Worm (Caenorhabditis elegans): ENCODE measurements around the gene F59E12.3.
"Not testable (repeated sequence)": the region's sequence is repeated elsewhere in the genome, so short reads cannot be mapped to it uniquely, and the experiment has no call there.

Gene F59E12.3

DNA sequence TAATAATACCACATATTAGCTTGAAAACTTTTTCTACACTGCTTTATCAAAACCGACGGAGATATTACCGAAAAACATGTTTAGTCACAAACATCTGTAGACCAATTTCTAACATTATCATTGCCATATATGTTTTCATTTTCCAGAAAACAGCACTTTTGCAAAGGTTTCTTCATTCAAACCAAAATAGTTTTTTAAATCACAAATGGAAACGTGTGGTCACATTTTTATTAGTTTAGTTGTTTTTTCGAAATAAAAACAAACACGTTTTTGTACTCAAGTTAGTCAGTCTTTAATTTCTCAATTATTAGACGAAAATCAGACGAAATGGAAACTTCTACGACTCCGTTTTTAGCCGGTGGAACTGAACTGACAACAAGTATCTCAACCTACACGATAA, at the start of gene F59E12.3:
Gene F59E12.3, plus strand, starts transcription at position 301 of the 400 bp plus-strand sequence.
- TF ChIP-seq W03F9.2 (tag; optimal IDR thresholded peaks at IDR 0.05) (no peak), dao-5 (tag; optimal IDR thresholded peaks at IDR 0.05) (no peak), him-1 (tag; optimal IDR thresholded peaks at IDR 0.05) (no peak)

DNA sequence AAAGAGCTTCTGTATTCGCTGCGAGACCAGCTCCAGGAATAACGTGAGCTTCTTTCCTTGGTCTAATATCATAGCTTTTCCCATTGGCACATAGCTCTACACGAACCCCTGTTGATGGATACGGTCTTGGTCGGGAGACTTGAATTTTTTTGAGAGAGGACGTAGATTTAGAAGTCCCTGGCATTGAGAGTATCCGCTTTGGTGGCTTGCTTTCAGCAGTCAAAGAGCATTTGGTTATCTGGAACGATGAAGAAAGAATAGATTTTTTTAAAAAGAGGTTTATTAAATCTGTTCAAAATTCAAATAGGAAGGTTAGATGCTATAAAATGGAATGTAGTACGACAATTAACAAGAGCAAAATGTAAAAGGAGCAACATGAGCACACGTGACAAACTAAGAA, 48.5 kb upstream of the F59E12.3 start, which contains the start of gene C17G10.13:
Gene C17G10.13, minus strand, starts transcription at position 101 of the 400 bp plus-strand sequence.
- no peak for TF ChIP-seq him-1 (tag; optimal IDR thresholded peaks at IDR 0.05)
- TF ChIP-seq W03F9.2 (tag; optimal IDR thresholded peaks at IDR 0.05): no peak
- TF ChIP-seq dao-5 (tag; optimal IDR thresholded peaks at IDR 0.05): no peak

DNA sequence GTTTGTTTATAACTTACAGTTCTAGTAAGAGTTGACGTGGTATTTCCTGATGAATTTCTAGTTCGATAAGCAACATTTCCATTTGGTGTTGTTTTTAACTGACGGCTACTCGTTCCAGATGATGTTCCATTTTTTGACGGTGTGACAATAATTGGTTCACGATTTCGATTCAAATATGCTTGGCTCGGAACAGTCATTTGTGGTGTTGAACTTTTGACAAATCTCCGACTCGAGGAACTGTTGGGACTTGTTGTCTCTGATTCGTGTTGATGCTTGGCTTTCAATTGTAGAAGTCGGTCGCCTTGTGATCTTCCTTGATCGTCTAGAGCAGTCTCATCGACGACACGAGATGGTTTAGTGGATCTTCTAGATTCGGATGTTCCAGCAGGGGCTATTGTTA, 46.6 kb upstream of the F59E12.3 start:
- TF ChIP-seq W03F9.2 (tag; optimal IDR thresholded peaks at IDR 0.05): no peak
- TF ChIP-seq dao-5 (tag; optimal IDR thresholded peaks at IDR 0.05): no peak
- TF ChIP-seq him-1 (tag; optimal IDR thresholded peaks at IDR 0.05): no peak

DNA sequence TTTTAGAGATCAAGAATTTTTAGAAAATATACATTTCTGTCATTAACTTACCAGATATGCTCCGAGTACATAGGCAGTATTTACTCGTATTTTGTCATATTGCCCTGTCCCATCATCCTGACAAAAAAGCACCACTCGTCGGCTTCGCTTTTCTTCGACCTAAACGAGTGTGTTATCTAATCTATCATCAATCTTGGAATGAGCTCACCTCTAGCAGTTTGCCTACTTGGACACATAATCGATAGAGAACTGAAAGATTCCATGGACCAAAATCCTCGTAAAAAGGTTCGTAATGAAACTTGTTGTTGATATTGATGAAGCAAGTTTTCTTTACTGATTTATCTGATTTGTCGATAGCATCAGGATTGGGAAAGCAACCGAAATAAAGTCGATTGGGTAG, 45.3 kb upstream of the F59E12.3 start:
- TF ChIP-seq dao-5 (tag; optimal IDR thresholded peaks at IDR 0.05) (no peak), him-1 (tag; optimal IDR thresholded peaks at IDR 0.05) (no peak), W03F9.2 (tag; optimal IDR thresholded peaks at IDR 0.05) (no peak)

DNA sequence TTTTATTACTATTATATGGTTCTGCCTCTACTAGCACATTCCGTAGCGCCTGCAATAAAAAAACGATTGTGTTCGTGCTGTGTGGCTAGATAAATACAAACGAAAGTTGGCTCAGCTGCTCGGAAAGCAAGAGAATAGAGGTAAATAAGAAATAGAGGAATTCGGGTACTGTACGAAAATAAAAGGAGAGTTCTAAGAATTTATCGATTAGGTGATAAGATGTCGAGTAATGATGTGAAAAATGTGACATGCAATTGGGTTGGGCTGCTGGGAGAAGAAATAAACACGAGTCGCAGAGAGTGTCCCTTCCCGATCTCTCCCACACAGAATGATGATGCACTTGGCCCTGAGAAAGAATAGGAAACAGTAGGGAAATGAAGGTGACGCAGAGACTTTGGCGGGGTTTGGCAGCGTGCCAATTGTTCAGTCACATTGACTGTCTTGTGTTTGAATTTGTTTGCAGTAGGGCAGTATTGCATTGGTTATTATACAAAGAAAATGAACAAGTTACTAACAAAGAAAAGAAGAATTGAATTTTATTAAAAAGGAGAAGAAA, 44.7 kb upstream of the F59E12.3 start, which contains the start of gene cdc-14:
Gene cdc-14, minus strand, starts transcription at position 51 of the 556 bp plus-strand sequence.
- TF ChIP-seq W03F9.2 (tag; optimal IDR thresholded peaks at IDR 0.05): peak; percentile 57
- TF ChIP-seq dao-5 (tag; optimal IDR thresholded peaks at IDR 0.05): no peak
- TF ChIP-seq him-1 (tag; optimal IDR thresholded peaks at IDR 0.05): no peak

DNA sequence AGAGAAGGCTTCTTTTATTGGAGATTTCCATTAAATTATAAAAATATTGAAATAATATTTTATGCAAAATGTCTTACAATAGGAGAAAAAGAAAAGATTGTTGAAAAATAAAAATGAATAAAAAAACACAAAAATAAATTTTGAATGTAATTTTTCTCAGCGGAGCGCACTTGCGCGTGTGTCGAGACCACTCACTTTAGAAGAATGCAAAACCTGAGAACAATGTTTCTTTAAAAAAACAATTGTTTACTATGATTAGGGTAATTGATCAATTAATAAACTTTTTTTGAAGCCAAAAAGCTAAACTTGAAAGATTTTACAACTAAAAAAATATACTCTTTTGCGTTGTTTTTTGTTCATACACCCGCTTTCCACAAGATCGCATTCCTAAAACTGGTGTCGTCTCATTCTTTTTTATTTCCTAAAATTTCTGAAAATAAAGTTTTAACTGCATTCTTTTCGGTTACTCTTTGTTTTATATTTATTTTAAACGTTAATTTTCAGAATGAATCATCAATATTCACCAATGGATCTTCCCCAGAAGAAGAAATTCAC, 43.9 kb upstream of the F59E12.3 start, which contains the start of gene ttc-4:
Gene ttc-4, plus strand, starts transcription at position 505 of the 555 bp plus-strand sequence.
- peak; percentile 57 for TF ChIP-seq W03F9.2 (tag; optimal IDR thresholded peaks at IDR 0.05)
- no peak for TF ChIP-seq dao-5 (tag; optimal IDR thresholded peaks at IDR 0.05)

DNA sequence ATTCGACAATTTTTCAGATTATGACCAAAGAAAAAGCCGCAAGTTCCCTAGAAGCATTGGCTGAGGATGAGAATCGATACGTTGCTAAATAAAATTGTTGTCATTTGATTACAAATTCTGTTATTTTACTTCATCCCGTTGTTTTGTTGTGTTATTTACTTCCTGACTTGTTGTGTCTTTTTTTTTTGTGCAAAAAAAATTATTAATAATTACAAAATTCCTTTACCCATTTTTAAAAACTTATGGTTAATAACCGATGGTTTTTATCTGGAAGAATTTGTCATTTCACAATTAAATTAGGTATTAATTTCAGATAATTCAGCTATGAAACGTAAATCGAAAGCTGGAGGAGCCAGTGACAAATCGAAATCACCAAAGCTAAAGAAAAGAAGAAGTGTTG, 41.9 kb upstream of the F59E12.3 start, which contains the start of gene C17G10.1:
Gene C17G10.1, plus strand, starts transcription at position 301 of the 400 bp plus-strand sequence.
- TF ChIP-seq him-1 (tag; optimal IDR thresholded peaks at IDR 0.05) (no peak), W03F9.2 (tag; optimal IDR thresholded peaks at IDR 0.05) (no peak), dao-5 (tag; optimal IDR thresholded peaks at IDR 0.05) (no peak)

DNA sequence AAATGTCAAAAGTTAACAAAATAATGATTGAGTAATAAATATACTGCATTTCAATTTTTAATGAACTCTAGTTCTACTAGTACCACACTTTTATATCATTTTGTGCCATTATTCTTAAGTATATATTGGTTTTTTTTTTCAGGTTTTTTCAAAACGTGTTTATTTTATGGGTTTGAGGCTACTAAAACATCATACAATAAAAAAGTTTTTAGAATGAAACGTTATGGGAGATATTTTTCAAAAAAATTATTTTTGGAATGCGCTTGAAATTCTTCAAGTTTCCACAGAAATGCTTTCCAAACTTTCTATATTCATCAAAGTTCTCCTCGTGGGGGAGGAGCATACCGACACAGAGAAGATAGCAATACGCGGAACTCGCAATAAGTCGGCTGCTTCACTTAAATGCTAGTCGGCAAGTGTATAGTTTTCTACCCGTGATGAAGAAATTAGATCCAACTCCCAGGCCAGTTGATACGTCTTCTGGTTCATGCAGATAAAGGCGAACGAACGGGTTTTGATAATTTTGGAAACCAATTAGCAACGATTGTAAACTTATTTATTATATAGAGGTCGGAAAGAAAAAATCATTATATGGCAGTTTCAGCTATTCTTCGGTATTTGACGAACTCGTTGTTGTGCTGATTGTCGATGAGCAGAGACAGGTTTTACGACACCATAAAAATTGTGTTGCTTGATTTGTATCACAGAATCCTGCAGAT, 38.7 kb upstream of the F59E12.3 start, which contains the start of gene C17G10.10:
Gene C17G10.10, minus strand, starts transcription at position 51 of the 719 bp plus-strand sequence.
- TF ChIP-seq dao-5 (tag; optimal IDR thresholded peaks at IDR 0.05): no peak
- TF ChIP-seq W03F9.2 (tag; optimal IDR thresholded peaks at IDR 0.05): peak; percentile 32

DNA sequence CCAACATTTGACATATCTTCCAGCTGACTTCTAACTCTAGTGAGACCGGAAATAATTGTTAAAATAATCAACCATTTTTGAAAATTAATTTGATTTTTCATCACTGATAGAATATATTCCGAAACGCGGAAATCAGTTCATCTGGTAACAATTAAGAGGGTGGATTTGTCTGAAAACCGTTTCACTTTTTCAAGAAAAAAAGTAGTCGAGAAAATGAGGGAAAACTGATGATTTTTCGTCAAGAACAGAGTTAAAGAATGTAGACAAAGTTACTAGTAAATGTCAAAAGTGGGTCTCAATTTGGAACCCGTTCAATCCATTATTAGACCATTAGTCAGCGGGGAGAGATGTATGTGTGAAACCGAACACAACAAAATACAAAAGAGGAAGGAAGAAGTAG, 35.0 kb upstream of the F59E12.3 start, which contains the start of gene C17G10.6:
Gene C17G10.6, minus strand, starts transcription at position 101 of the 400 bp plus-strand sequence.
- TF ChIP-seq him-1 (tag; optimal IDR thresholded peaks at IDR 0.05) (no peak), dao-5 (tag; optimal IDR thresholded peaks at IDR 0.05) (no peak)

DNA sequence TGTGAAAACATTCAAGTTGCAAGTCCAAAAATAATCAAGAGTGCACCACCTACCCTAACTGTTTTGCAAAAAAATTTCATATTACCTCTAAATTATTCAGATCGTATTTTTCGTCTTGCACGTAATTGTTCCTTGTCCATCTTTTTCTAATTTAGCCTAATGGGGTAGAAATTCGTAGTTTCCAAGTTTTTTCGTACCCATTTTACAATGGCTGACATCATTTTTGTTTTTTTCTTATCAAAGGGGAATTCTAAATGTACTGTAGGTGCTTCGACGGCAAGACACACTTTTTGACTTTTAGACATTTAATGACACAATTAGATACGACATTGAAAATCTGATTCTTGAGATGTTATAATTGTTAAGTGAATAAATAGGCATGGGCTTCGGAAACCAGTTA, 33.7 kb upstream of the F59E12.3 start:
- TF ChIP-seq W03F9.2 (tag; optimal IDR thresholded peaks at IDR 0.05): no peak
- no peak for TF ChIP-seq him-1 (tag; optimal IDR thresholded peaks at IDR 0.05)
- TF ChIP-seq dao-5 (tag; optimal IDR thresholded peaks at IDR 0.05): no peak

DNA sequence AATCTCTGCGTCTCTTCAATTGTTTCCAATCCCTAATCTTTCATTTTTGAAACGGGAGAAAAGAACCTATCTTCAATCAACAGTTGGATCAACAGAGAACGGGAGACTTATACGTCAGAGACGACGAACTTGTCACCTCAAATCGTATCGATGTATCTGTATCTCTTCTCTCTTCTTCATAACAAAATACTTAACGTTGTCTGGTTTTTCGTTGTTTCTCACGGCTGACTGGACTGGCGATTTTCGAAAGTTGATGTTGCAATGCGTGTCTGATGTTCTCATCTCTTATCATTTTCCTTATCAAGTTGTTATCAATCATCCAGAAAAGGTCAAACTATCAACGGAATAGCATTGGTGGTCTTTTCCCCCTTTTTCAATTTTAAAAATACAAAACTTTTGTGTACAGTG, 32.6 kb upstream of the F59E12.3 start:
- TF ChIP-seq W03F9.2 (tag; optimal IDR thresholded peaks at IDR 0.05): no peak
- TF ChIP-seq him-1 (tag; optimal IDR thresholded peaks at IDR 0.05): no peak
- no peak for TF ChIP-seq dao-5 (tag; optimal IDR thresholded peaks at IDR 0.05)

DNA sequence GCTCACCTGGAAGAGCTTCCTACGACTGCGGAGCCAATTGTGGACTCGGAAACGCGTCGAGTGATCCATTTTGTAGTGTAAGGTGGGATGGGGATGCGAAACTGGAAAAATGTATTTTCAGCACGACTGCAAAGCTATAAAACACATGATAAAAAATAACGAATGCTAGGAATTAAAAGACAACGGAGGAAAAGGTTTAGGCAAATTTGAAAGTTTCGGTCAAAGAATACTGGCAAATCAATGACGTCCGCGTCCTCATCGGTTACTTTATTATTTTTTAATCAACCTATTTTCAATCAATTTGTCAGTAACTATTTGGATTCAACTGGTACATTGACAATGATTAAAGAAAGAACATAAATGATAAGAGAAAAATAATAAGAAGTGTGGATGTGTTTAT, 30.4 kb upstream of the F59E12.3 start, which contains the start of gene C17G10.7:
Gene C17G10.7, minus strand, starts transcription at position 101 of the 400 bp plus-strand sequence.
- no peak for TF ChIP-seq W03F9.2 (tag; optimal IDR thresholded peaks at IDR 0.05)

DNA sequence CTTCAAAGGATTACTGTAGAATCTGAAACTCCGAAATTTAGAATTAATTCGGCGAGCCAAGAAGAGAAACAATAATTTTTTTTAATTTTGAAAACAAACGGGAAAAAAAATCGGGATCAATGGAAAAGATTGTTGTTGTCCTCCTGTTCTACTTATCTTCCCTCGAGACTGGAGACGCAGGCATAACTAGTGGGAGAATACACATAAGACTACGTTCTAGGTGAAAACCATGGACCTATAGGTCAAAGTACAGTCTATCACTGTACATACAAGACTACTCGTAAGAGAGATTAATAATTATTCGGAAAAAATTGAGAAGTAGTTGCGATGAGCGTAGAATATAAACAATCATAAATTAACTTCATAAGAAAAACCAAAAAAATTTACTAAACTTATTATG, 18.9 kb upstream of the F59E12.3 start, which contains the start of gene dhs-6:
Gene dhs-6, minus strand, starts transcription at position 22 of the 400 bp plus-strand sequence.
- TF ChIP-seq W03F9.2 (tag; optimal IDR thresholded peaks at IDR 0.05): no peak
- no peak for TF ChIP-seq dao-5 (tag; optimal IDR thresholded peaks at IDR 0.05)

DNA sequence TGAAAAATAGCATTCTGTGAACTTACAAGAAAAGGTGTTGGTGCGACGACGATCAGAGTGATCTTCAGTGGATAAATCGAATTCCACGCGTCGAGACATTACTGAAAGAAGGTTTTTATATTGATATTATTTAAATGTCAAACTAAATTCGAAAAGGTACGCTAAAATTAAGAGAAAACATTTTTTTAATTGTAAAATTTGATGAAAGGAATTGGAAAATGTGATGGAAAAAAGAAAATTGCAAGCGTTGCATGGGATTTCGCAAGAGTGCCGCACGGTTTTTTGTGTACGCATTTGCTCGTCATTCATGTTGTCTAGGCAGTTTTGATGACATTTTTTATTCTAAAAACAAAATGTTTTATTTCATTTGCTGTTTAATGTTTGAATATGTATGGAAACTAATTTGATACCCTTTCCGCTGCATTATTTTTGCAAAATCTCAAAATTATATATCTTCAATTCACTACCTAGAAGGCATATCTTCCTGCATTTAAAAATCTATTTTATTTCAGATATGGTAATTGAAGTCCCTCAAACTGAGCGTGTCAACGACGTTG, 15.7 kb upstream of the F59E12.3 start, which contains the start of the genes eif-3.L and npl-4.2:
Gene eif-3.L, minus strand, starts transcription at position 101 of the 557 bp plus-strand sequence.
Gene npl-4.2, plus strand, starts transcription at position 507 of the 557 bp plus-strand sequence.
- TF ChIP-seq W03F9.2, dao-5, him-1 (tag; optimal IDR thresholded peaks at IDR 0.05): not testable (repeated sequence)

Measured in whole organism, L4/young adult.